Fruit fly (Drosophila melanogaster): ENCODE results near the gene Oseg5.

dm6 chr2L:20801801-20802200, 33.8 kb downstream of the Oseg5 start:
- TF ChIP-seq Smox (GFP tag; optimal IDR thresholded peaks at IDR 0.05) (no peak), CG6276 (GFP tag; optimal IDR thresholded peaks at IDR 0.05) (no peak), achi (GFP tag; optimal IDR thresholded peaks at IDR 0.05) (no peak), CG6808 (GFP tag; optimal IDR thresholded peaks at IDR 0.05) (no peak), CG7368 (GFP tag; optimal IDR thresholded peaks at IDR 0.05) (no peak), salr (GFP tag; optimal IDR thresholded peaks at IDR 0.05) (no peak), CG15336 (GFP tag; IDR thresholded peaks at IDR 0.05) (no peak), CG6854 (GFP tag; optimal IDR thresholded peaks at IDR 0.05) (no peak), Hr39 (GFP tag; optimal IDR thresholded peaks at IDR 0.05) (no peak), Blimp-1 (GFP tag; optimal IDR thresholded peaks at IDR 0.05) (no peak)

All from whole organism, prepupa.